Worm (Caenorhabditis elegans): ENCODE results near the gene ZK185.2.
A peak's percentile ranks its signal among the peaks of the same experiment; 100 is the strongest.

ZK185.2 gene

DNA sequence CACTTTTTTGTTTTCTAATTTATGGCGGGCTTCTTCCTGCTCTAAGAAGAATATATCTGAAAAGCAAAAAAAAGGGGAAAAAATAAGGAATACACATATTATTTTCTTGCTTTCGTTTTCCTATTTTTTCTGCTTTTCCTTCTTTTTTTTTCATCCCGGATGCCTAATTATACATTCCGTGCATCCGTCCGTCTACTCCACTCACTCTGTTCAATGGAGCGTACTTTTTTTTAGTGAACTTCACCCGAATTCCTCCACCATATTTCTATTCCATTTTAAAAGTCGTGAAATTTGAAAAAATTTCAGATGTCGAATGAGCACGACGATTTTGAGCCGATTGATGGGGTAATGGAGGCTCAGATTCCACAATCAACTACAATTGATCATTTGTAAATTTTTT is at the start of gene ZK185.2:
Gene ZK185.2, plus strand, starts transcription at position 301 of the 400 bp plus-strand sequence.
- TF ChIP-seq drap-1 (GFP tag; optimal IDR thresholded peaks at IDR 0.05) (no peak), unc-62 (GFP tag; optimal IDR thresholded peaks at IDR 0.05) (no peak), bed-3 (GFP tag; optimal IDR thresholded peaks at IDR 0.05) (no peak), ceh-43 (GFP tag; optimal IDR thresholded peaks at IDR 0.05) (no peak), sptf-1 (tag; optimal IDR thresholded peaks at IDR 0.05) (no peak), unc-39 (tag; optimal IDR thresholded peaks at IDR 0.05) (no peak), ceh-39 (tag; optimal IDR thresholded peaks at IDR 0.05) (no peak), lin-32 (GFP tag; optimal IDR thresholded peaks at IDR 0.05) (no peak), nhr-28 (tag; optimal IDR thresholded peaks at IDR 0.05) (no peak), pha-4 (tag; optimal IDR thresholded peaks at IDR 0.05) (no peak), mls-2 (tag; optimal IDR thresholded peaks at IDR 0.05) (no peak), hlh-1 (tag; optimal IDR thresholded peaks at IDR 0.05) (no peak), elt-3 (tag; optimal IDR thresholded peaks at IDR 0.05) (no peak)

DNA sequence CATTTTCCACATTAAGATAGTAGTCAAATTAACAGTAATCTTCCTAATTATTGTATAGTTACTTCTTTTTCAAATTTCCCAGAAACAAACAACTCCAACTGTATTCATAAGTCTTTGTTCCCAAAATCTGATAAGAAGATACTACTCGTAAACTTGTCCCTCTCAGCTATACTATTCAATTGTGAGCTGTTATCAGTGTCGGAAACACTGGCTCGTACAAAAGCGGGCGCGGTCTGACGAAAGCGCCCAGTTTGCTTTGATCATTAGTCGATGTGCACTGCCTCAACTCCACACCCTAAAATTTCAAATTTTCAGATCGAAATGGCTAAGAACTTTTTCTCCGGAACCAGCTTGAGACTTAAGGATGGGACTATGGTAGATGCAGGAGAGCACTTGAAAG is 49.6 kb upstream of the ZK185.2 start, which contains the start of gene trx-3:
Gene trx-3, plus strand, starts transcription at position 291 of the 400 bp plus-strand sequence.
- TF ChIP-seq lin-32 (GFP tag; optimal IDR thresholded peaks at IDR 0.05) (no peak), unc-120 (tag; optimal IDR thresholded peaks at IDR 0.05; ENCODE audit: poor library complexity, severe bottlenecking) (no peak), zip-8 (tag; optimal IDR thresholded peaks at IDR 0.05) (no peak), mab-5 (tag; optimal IDR thresholded peaks at IDR 0.05) (no peak), M03D4.4 (tag; optimal IDR thresholded peaks at IDR 0.05) (no peak), sptf-1 (tag; optimal IDR thresholded peaks at IDR 0.05) (no peak), blmp-1 (tag; optimal IDR thresholded peaks at IDR 0.05) (no peak), sem-2 (GFP tag; optimal IDR thresholded peaks at IDR 0.05) (no peak)

DNA sequence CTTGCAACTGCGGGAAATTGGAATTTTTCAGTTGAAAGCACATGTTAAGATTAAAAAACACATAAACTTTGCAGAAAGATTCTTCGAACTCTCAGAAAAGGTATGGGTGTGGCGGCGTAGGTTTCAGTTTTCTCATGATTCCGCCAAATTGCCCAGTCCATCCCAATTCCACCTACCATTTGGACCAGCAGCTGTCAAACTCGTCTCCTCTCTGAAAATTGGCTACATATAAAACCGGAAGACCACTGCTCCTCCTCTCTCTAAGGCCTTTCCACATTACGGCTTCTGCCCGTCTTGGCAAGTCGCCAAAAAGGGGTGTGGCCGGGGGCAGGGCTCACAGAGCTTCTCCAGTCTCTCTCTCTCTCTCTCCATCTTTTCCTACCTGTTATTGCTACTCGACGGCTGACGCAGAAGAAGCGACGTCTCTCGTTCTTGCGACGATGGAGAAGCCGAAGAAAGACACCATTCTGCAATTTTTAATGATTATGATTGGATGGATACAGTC is 46.1 kb upstream of the ZK185.2 start, which contains the start of gene ZK180.7:
Gene ZK180.7, plus strand, starts transcription at position 395 of the 505 bp plus-strand sequence.
- no peak for TF ChIP-seq nhr-12 (tag; optimal IDR thresholded peaks at IDR 0.05)
- TF ChIP-seq sptf-1 (tag; optimal IDR thresholded peaks at IDR 0.05): no peak
- no peak for TF ChIP-seq flh-1 (GFP tag; optimal IDR thresholded peaks at IDR 0.05)
- no peak for TF ChIP-seq pha-4 (tag; optimal IDR thresholded peaks at IDR 0.05)
- no peak for TF ChIP-seq elt-1 (tag; optimal IDR thresholded peaks at IDR 0.05; ENCODE audit: borderline replicate concordance, insufficient read depth)
- no peak for TF ChIP-seq unc-62 (GFP tag; optimal IDR thresholded peaks at IDR 0.05)
- TF ChIP-seq hlh-1 (tag; optimal IDR thresholded peaks at IDR 0.05): no peak
- TF ChIP-seq ceh-83 (GFP tag; optimal IDR thresholded peaks at IDR 0.05): no peak
- TF ChIP-seq ceh-39 (tag; optimal IDR thresholded peaks at IDR 0.05): no peak
- no peak for TF ChIP-seq tbx-8 (GFP tag; optimal IDR thresholded peaks at IDR 0.05)
- TF ChIP-seq mab-5 (tag; optimal IDR thresholded peaks at IDR 0.05): no peak
- no peak for TF ChIP-seq ceh-43 (GFP tag; optimal IDR thresholded peaks at IDR 0.05)

DNA sequence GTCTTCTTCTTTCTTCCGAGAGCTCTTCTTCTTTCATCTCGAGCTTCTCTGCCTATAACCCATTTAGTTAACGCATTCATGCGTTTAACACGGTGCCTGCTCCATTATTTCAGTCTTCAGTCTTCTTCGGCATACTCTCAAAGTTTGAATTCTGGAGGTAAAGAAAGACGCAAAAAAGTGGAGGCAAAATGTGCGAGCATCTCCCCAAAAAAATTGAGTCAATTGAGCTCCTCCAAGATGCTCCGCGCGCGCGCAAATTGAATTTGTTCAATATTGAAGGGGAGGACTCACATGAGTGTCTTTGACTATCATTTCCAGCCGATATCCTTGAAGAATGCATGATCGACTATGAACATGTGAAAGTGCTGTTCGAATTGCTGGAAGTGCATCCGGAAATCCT is 31.3 kb upstream of the ZK185.2 start:
- TF ChIP-seq ces-1 (GFP tag; optimal IDR thresholded peaks at IDR 0.05): peak; percentile 87
- no peak for TF ChIP-seq nhr-28 (tag; optimal IDR thresholded peaks at IDR 0.05)

DNA sequence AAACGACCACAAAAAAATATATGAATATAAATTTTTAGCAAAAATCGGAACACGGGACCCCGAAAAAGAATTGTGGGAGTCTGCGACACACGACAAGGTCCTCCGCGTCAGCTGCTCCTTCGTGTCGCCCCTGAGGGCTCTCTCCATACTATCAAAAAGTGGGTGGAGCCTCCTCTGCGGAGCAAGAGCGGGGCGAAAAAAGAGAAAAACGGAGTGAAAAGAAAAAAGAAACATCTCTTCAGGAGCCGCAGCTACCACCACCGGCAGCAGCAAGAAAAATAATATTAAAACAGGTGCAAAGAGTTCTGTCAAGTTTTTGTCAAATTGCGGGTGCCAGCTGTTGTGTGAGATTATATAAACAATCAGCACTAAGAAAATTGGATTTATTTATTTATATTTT is 29.7 kb upstream of the ZK185.2 start, which contains the start of gene gbb-2:
Gene gbb-2, minus strand, starts transcription at position 112 of the 400 bp plus-strand sequence.
- TF ChIP-seq unc-120 (tag; optimal IDR thresholded peaks at IDR 0.05; ENCODE audit: poor library complexity, severe bottlenecking) (peak; percentile 82), hlh-1 (tag; optimal IDR thresholded peaks at IDR 0.05) (peak; percentile 56), pha-4 (tag; optimal IDR thresholded peaks at IDR 0.05) (no peak)

DNA sequence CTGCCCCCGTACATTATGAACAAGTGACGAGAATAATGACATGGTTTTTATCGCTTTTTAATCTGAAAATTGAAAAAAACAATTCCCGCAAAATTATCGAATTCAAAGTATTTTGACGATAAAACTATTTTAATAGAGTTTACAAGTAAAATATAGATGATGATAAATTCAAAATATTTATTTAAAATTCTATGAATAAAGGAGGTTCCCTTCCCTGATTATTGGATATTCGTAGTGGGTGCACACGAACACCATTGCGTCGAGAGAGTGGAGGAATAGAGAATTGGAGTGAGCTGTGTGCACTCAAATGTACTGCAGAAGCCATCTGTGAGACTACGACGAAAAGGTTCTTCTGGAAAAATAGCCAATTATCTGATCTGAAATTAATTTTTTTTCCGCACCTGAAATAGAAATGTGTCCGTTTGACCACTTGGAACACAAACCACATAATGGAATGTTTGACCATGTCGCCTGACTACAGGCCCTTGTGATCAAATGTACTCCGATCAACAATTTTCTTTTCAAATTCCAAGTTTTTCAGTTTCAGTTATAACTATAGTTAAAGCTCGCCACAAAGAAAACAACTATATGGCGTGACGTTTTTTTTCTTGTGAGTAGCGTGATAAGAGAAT is 25.0 kb upstream of the ZK185.2 start, which contains the start of the genes rfth-1 and ZK180.8:
Gene rfth-1, minus strand, starts transcription at position 51 of the 632 bp plus-strand sequence.
Gene ZK180.8, minus strand, starts transcription at position 466 of the 632 bp plus-strand sequence.
- TF ChIP-seq ceh-83 (GFP tag; optimal IDR thresholded peaks at IDR 0.05) (no peak), lsy-2 (tag; optimal IDR thresholded peaks at IDR 0.05) (no peak), elt-1 (tag; optimal IDR thresholded peaks at IDR 0.05; ENCODE audit: borderline replicate concordance, insufficient read depth) (no peak), ztf-11 (tag; optimal IDR thresholded peaks at IDR 0.05) (no peak), sptf-1 (tag; optimal IDR thresholded peaks at IDR 0.05) (no peak), lin-32 (GFP tag; optimal IDR thresholded peaks at IDR 0.05) (no peak), nhr-237 (tag; optimal IDR thresholded peaks at IDR 0.05) (no peak), ceh-39 (tag; optimal IDR thresholded peaks at IDR 0.05) (no peak), elt-3 (tag; optimal IDR thresholded peaks at IDR 0.05) (no peak), nhr-2 (tag; optimal IDR thresholded peaks at IDR 0.05) (no peak), pha-4 (tag; optimal IDR thresholded peaks at IDR 0.05) (no peak)
